Worm (Caenorhabditis elegans) whole organism, L2 larva: ENCODE results near the gene ZK742.4.

Source experiments
- C34F6.9 ChIP-seq: fragments of 150-350 bp; optimal IDR thresholded peaks from 2 replicates; lab custom pipeline; 2014; ENCODE audit warnings: missing biosample characterization, missing genetic modification characterization
- Y55F3AM.14 ChIP-seq: fragments of 200-800 bp; sonication (Bioruptor generic); optimal IDR thresholded peaks from 2 replicates; lab custom pipeline; 2018; ENCODE audit warnings: mild to moderate bottlenecking, missing genetic modification characterization, missing compliant biosample characterization
- ZK546.5 ChIP-seq: sonication (generic microtip); optimal IDR thresholded peaks from 2 replicates; lab custom pipeline; 2017; ENCODE audit warnings: missing biosample characterization, missing genetic modification characterization
- alr-1 ChIP-seq: fragments of 150-350 bp; optimal IDR thresholded peaks from 2 replicates; lab custom pipeline; 2014; ENCODE audit warnings: missing biosample characterization, missing genetic modification characterization
- aly-2 ChIP-seq: fragments of 150-350 bp; optimal IDR thresholded peaks from 2 replicates; lab custom pipeline; 2014; ENCODE audit warnings: missing biosample characterization, missing genetic modification characterization
- ama-1 ChIP-seq: fragments of 150-350 bp; optimal IDR thresholded peaks from 2 replicates; lab custom pipeline; 2018; ENCODE audit warnings: inconsistent platforms
- blmp-1 ChIP-seq: sonication (generic microtip); optimal IDR thresholded peaks from 2 replicates; lab custom pipeline; 2017; ENCODE audit warnings: missing genetic modification characterization, mild to moderate bottlenecking, missing compliant biosample characterization, antibody characterized with exemption, moderate library complexity; ENCODE audit not compliant: insufficient read depth
- ceh-16 ChIP-seq: fragments of 150-350 bp; optimal IDR thresholded peaks from 2 replicates; lab custom pipeline; 2014; ENCODE audit warnings: missing biosample characterization, missing genetic modification characterization
- crh-2 ChIP-seq: sonication (generic microtip); optimal IDR thresholded peaks from 2 replicates; lab custom pipeline; 2017; ENCODE audit warnings: missing biosample characterization, missing genetic modification characterization
- dmd-4 ChIP-seq: sonication (generic microtip); optimal IDR thresholded peaks from 2 replicates; lab custom pipeline; 2017; ENCODE audit warnings: missing biosample characterization, missing genetic modification characterization
- egl-27 ChIP-seq: sonication (generic microtip); optimal IDR thresholded peaks from 3 replicates; lab custom pipeline; 2017; ENCODE audit warnings: missing biosample characterization, missing genetic modification reagents, missing genetic modification characterization
- elt-1 ChIP-seq: fragments of 150-350 bp; optimal IDR thresholded peaks from 2 replicates; lab custom pipeline; 2014; ENCODE audit warnings: missing biosample characterization, missing genetic modification characterization
- elt-3 ChIP-seq: sonication (generic microtip); optimal IDR thresholded peaks from 2 replicates; lab custom pipeline; 2017; ENCODE audit warnings: missing biosample characterization, missing genetic modification characterization
- fos-1 ChIP-seq: fragments of 150-350 bp; optimal IDR thresholded peaks from 2 replicates; lab custom pipeline; 2014; ENCODE audit warnings: missing biosample characterization, missing genetic modification characterization
- gmeb-1 ChIP-seq: fragments of 150-350 bp; optimal IDR thresholded peaks from 2 replicates; lab custom pipeline; 2014; ENCODE audit warnings: missing biosample characterization, missing genetic modification characterization
- lin-11 ChIP-seq: fragments of 150-350 bp; sonication (generic microtip); optimal IDR thresholded peaks from 2 replicates; lab custom pipeline; 2014; ENCODE audit warnings: missing biosample characterization, missing genetic modification characterization, inconsistent platforms, mixed read lengths
- lin-13 ChIP-seq: fragments of 150-350 bp; optimal IDR thresholded peaks from 2 replicates; lab custom pipeline; 2014; ENCODE audit warnings: missing biosample characterization, missing genetic modification reagents, missing genetic modification characterization
- lin-39 ChIP-seq: fragments of 150-350 bp; optimal IDR thresholded peaks from 2 replicates; lab custom pipeline; 2014; ENCODE audit warnings: missing biosample characterization, missing genetic modification reagents, missing genetic modification characterization
- mab-5 ChIP-seq: fragments of 150-350 bp; optimal IDR thresholded peaks from 2 replicates; lab custom pipeline; 2014; ENCODE audit warnings: missing biosample characterization, missing genetic modification characterization
- mbf-1 ChIP-seq: sonication (generic microtip); optimal IDR thresholded peaks from 2 replicates; lab custom pipeline; 2017; ENCODE audit warnings: missing biosample characterization, missing genetic modification characterization
- mdl-1 ChIP-seq, 2 experiments: fragments of 150-350 bp in 1 of 2; sonication (generic microtip) in 1 of 2; optimal IDR thresholded peaks; 2 replicates each; lab custom pipeline; 2017; ENCODE audit warnings: missing biosample characterization in 2 of 2, missing genetic modification characterization in 2 of 2
- nhr-11 ChIP-seq: fragments of 150-350 bp; optimal IDR thresholded peaks from 2 replicates; lab custom pipeline; 2014; ENCODE audit warnings: missing biosample characterization, missing genetic modification characterization
- nhr-129 ChIP-seq: fragments of 150-350 bp; optimal IDR thresholded peaks from 2 replicates; lab custom pipeline; 2014; ENCODE audit warnings: missing biosample characterization, missing genetic modification characterization
- nhr-21 ChIP-seq: fragments of 150-350 bp; optimal IDR thresholded peaks from 2 replicates; lab custom pipeline; 2014; ENCODE audit warnings: missing biosample characterization, missing genetic modification characterization
- nhr-237 ChIP-seq: fragments of 150-350 bp; optimal IDR thresholded peaks from 2 replicates; lab custom pipeline; 2014; ENCODE audit warnings: missing biosample characterization, missing genetic modification characterization
- nhr-25 ChIP-seq: fragments of 150-350 bp; sonication (generic microtip); optimal IDR thresholded peaks from 3 replicates; lab custom pipeline; 2014; ENCODE audit warnings: missing biosample characterization, missing genetic modification characterization
- nhr-77 ChIP-seq: fragments of 150-350 bp; optimal IDR thresholded peaks from 2 replicates; lab custom pipeline; 2014; ENCODE audit warnings: missing biosample characterization, missing genetic modification characterization
- peb-1 ChIP-seq: fragments of 150-350 bp; optimal IDR thresholded peaks from 2 replicates; lab custom pipeline; 2014; ENCODE audit warnings: missing biosample characterization, missing genetic modification characterization
- sem-4 ChIP-seq: fragments of 150-350 bp; optimal IDR thresholded peaks from 2 replicates; lab custom pipeline; 2014; ENCODE audit warnings: missing biosample characterization, missing genetic modification reagents, missing genetic modification characterization
- skn-1 ChIP-seq: sonication (generic microtip); optimal IDR thresholded peaks from 2 replicates; lab custom pipeline; 2017; ENCODE audit warnings: missing biosample characterization, missing genetic modification characterization
- sma-3 ChIP-seq: sonication (generic microtip); optimal IDR thresholded peaks from 2 replicates; lab custom pipeline; 2016; ENCODE audit warnings: missing genetic modification reagents, missing genetic modification characterization, missing compliant biosample characterization
- sma-9 ChIP-seq, 2 experiments: fragments of 150-350 bp in 1 of 2; sonication (generic microtip) in 1 of 2; optimal IDR thresholded peaks; 2 replicates each; lab custom pipeline; 2014 to 2016; ENCODE audit warnings: missing genetic modification characterization in 2 of 2, mild to moderate bottlenecking in 1 of 2, missing biosample characterization in 1 of 2, missing compliant biosample characterization in 1 of 2, missing genetic modification reagents in 1 of 2, moderate library complexity in 1 of 2
- snpc-4 ChIP-seq: fragments of 150-350 bp; optimal IDR thresholded peaks from 2 replicates; lab custom pipeline; 2014; ENCODE audit warnings: missing biosample characterization, missing genetic modification characterization
- unc-55 ChIP-seq: fragments of 150-350 bp; sonication (generic microtip); optimal IDR thresholded peaks from 3 replicates; lab custom pipeline; 2014; ENCODE audit warnings: missing biosample characterization, missing genetic modification reagents, missing genetic modification characterization
- zag-1 ChIP-seq: fragments of 150-350 bp; optimal IDR thresholded peaks from 2 replicates; lab custom pipeline; 2014; ENCODE audit warnings: missing biosample characterization, missing genetic modification characterization
- ztf-1 ChIP-seq: fragments of 200-800 bp; sonication (Bioruptor generic); conservative IDR thresholded peaks from 2 replicates; pipeline ENCODE4 v1.3.6; 2022; ENCODE audit warnings: missing genetic modification characterization, missing compliant biosample characterization
- ztf-11 ChIP-seq: sonication (generic microtip); optimal IDR thresholded peaks from 2 replicates; lab custom pipeline; 2017; ENCODE audit warnings: missing biosample characterization, missing genetic modification characterization

The ZK742.4 gene

DNA sequence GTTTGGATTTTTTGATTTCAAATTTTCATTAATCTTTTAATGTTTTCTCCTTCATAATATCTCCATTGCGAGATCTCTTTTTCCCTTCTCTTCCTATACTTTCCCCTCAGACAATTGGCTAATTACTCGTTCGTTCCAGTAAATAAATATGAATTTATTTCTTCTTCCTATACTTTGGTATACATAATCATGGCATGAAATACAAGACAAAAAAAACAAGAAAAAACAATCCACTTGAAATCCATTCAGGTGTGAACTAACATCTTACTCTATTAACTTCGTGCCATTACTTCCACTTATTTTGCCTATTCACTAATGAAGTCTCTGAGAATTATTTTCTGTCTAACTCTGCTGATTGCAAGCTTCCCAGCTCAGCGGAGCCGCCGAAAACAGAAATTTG is 30.6 kb upstream of the ZK742.4 start, which contains the start of gene grd-8:
TSS of gene grd-8 (plus strand) at position 301 of the 400 bp plus-strand sequence.
- TF ChIP-seq lin-39 (tag; lab: Kevin White, UChicago) = no peak
- TF ChIP-seq ZK546.5 (tag; lab: Kevin White, UChicago) = no peak
- no peak for TF ChIP-seq peb-1 (tag; lab: Kevin White, UChicago)
- TF ChIP-seq nhr-11 (tag; lab: Kevin White, UChicago) = no peak
- TF ChIP-seq aly-2 (tag; lab: Kevin White, UChicago) = no peak
- TF ChIP-seq ceh-16 (tag; lab: Kevin White, UChicago) = no peak
- TF ChIP-seq Y55F3AM.14 (GFP tag; lab: Kevin White, UChicago) = no peak
- TF ChIP-seq elt-3 = no peak
- TF ChIP-seq snpc-4 (tag; lab: Kevin White, UChicago) = no peak
- TF ChIP-seq nhr-129 (tag; lab: Kevin White, UChicago) = no peak
- no peak for TF ChIP-seq sma-3 (GFP tag; lab: Kevin White, UChicago)
- TF ChIP-seq dmd-4 (tag; lab: Kevin White, UChicago) = no peak
- no peak for TF ChIP-seq ztf-1 (GFP tag; lab: Robert Waterston, UW)
- no peak for TF ChIP-seq alr-1 (tag; lab: Kevin White, UChicago)
- no peak for TF ChIP-seq elt-1 (tag; lab: Kevin White, UChicago)
- TF ChIP-seq nhr-25 (tag; lab: Kevin White, UChicago) = no peak
- no peak for TF ChIP-seq egl-27 (tag; lab: Kevin White, UChicago)

DNA sequence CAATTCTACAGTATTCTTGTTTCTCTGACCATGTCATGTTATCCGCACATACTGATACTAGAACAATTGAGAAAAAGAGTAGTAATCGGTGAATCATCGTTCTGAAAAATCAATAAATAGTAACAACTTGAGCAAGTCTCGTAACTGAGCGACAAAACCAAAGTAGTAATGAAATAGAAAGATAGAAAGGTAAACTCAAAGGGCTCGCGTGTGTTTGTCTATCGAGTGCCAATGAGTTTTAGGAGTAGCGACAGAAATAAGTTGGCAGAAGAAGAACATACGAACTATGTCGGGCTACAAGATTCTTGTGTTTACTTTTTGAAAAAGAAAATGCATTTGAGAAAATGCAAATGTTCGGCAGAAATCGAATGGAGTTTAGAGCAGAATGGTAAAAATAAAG is 27.9 kb upstream of the ZK742.4 start, which contains the start of gene C37C3.12:
TSS of gene C37C3.12 (minus strand) at position 101 of the 400 bp plus-strand sequence.
- TF ChIP-seq sem-4 (no peak), mbf-1 (tag; lab: Kevin White, UChicago) (no peak), skn-1 (no peak), nhr-77 (no peak), crh-2 (tag; lab: Kevin White, UChicago) (no peak), lin-13 (no peak), blmp-1 (tag; lab: Kevin White, UChicago) (no peak), alr-1 (tag; lab: Kevin White, UChicago) (no peak)

DNA sequence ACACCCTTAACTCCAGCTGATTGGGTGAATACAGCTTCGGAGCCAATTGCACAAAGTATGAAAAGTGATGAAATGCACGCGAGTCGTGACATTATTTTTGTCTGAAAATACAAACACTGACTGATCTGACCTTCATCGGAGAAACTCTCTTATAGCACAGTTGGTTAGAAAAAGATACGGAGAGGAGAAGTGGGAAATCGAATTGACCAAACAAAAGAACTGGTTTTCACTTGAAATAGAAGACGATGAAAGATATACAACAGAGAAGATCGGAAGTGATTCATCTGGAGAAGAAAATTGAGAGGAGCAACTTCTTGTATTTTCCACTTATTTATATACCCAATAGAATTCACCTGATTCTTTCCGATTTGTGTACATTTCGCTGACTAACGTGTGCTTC is 26.2 kb upstream of the ZK742.4 start, which contains the start of gene ttr-33:
TSS of gene ttr-33 (minus strand) at position 101 of the 400 bp plus-strand sequence.
- no peak for TF ChIP-seq nhr-25 (tag; lab: Kevin White, UChicago)
- TF ChIP-seq mab-5 (tag; lab: Kevin White, UChicago) = no peak
- TF ChIP-seq zag-1 (tag; lab: Kevin White, UChicago) = no peak
- TF ChIP-seq ceh-16 (tag; lab: Kevin White, UChicago) = no peak
- no peak for TF ChIP-seq gmeb-1
- TF ChIP-seq ztf-1 (GFP tag; lab: Robert Waterston, UW) = no peak
- no peak for TF ChIP-seq ztf-11 (tag; lab: Kevin White, UChicago)
- TF ChIP-seq unc-55 (GFP tag; lab: Kevin White, UChicago) = no peak
- no peak for TF ChIP-seq skn-1
- no peak for TF ChIP-seq nhr-237 (tag; lab: Kevin White, UChicago)
- TF ChIP-seq sma-3 (GFP tag; lab: Kevin White, UChicago) = peak; percentile 12
- TF ChIP-seq egl-27 (tag; lab: Kevin White, UChicago) = no peak
- no peak for TF ChIP-seq C34F6.9 (tag; lab: Kevin White, UChicago)
- TF ChIP-seq nhr-11 (tag; lab: Kevin White, UChicago) = no peak
- TF ChIP-seq lin-11 (tag; lab: Kevin White, UChicago) = no peak
- TF ChIP-seq peb-1 (tag; lab: Kevin White, UChicago) = no peak
- TF ChIP-seq lin-13 = no peak
- TF ChIP-seq sma-9 (GFP tag; optimal IDR thresholded peaks at IDR 0.05; lab: Kevin White, UChicago) = peak; percentile 22
- TF ChIP-seq sma-9 (tag; optimal IDR thresholded peaks at IDR 0.05; lab: Kevin White, UChicago) = no peak
- peak; percentile 12 for TF ChIP-seq fos-1
- TF ChIP-seq mdl-1 (tag; optimal IDR thresholded peaks at IDR 0.05; lab: Kevin White, UChicago) = no peak

DNA sequence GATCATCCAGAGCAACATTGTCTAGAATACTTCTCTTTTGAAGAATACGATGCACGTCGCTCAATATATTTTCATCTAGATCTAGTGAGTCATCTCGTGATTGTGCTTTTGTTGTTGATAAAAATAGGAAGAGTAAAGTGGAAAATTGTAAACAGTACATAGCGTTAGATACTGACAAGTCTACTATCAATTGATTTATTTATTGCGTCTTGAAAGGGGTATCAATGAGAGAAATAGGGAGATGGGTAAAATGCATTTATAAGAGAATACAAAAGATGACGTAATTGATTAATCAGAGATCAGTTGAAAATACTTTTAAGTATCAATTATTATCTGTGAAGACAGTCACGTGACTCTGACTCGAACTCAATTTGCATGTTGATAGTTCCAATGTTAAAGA is 25.3 kb upstream of the ZK742.4 start, which contains the start of gene txt-5:
TSS of gene txt-5 (minus strand) at position 224 of the 400 bp plus-strand sequence.
- TF ChIP-seq gmeb-1 (peak; percentile 29), ama-1 (lab: Kevin White, UChicago) (peak; percentile 26), fos-1 (peak; percentile 28), crh-2 (tag; lab: Kevin White, UChicago) (peak; percentile 53), sma-3 (GFP tag; lab: Kevin White, UChicago) (peak; percentile 77), sma-9 (GFP tag; optimal IDR thresholded peaks at IDR 0.05; lab: Kevin White, UChicago) (peak; percentile 19), sma-9 (tag; optimal IDR thresholded peaks at IDR 0.05; lab: Kevin White, UChicago) (no peak), nhr-21 (tag; lab: Kevin White, UChicago) (peak; percentile 20), nhr-129 (tag; lab: Kevin White, UChicago) (peak; percentile 39), nhr-25 (tag; lab: Kevin White, UChicago) (peak; percentile 44), nhr-77 (no peak), snpc-4 (tag; lab: Kevin White, UChicago) (no peak), lin-39 (tag; lab: Kevin White, UChicago) (no peak)
